Fruit fly (Drosophila melanogaster): ENCODE data around the gene cyst.

cyst gene

dm6 chr2L:19489997-19490461, 18.5 kb downstream of the cyst start, which contains the start of the genes CG10194 and CG18094 (continued):
- no peak for TF ChIP-seq CG11504 (tag; optimal IDR thresholded peaks at IDR 0.05)
- no peak for TF ChIP-seq CG10366 (GFP tag; IDR thresholded peaks at IDR 0.05)
- TF ChIP-seq CG30020 (tag; optimal IDR thresholded peaks at IDR 0.05), result no peak
- no peak for TF ChIP-seq lbe (GFP tag; optimal IDR thresholded peaks at IDR 0.05)
- TF ChIP-seq CG3407 (GFP tag; optimal IDR thresholded peaks at IDR 0.05), result no peak
- no peak for TF ChIP-seq Hr39 (optimal IDR thresholded peaks at IDR 0.05)
- no peak for TF ChIP-seq pb (GFP tag; optimal IDR thresholded peaks at IDR 0.05)
- TF ChIP-seq cad (GFP tag; optimal IDR thresholded peaks at IDR 0.05), result no peak
- TF ChIP-seq Dp (GFP tag; optimal IDR thresholded peaks at IDR 0.05), result peak; percentile 44
- peak; percentile 71 for TF ChIP-seq Med (GFP tag)
- no peak for TF ChIP-seq fd3F (GFP tag; optimal IDR thresholded peaks at IDR 0.05)
- no peak for TF ChIP-seq CG5245 (GFP tag; optimal IDR thresholded peaks at IDR 0.05)
- TF ChIP-seq CG8924 (tag; optimal IDR thresholded peaks at IDR 0.05), result peak; percentile 18
- no peak for TF ChIP-seq eyg (GFP tag; optimal IDR thresholded peaks at IDR 0.05)
- no peak for TF ChIP-seq hb (GFP tag; IDR thresholded peaks at IDR 0.05; ENCODE audit: partially characterized antibody)
- TF ChIP-seq dpn (GFP tag; optimal IDR thresholded peaks at IDR 0.05), result peak in 1 of 2 experiments; percentile 47
- peak; percentile 17 for TF ChIP-seq Bteb2 (GFP tag; optimal IDR thresholded peaks at IDR 0.05)
- TF ChIP-seq Elba2 (GFP tag; optimal IDR thresholded peaks at IDR 0.05), result no peak
- no peak for TF ChIP-seq fu2 (GFP tag; optimal IDR thresholded peaks at IDR 0.05)
- peak; percentile 57 for TF ChIP-seq Hr3 (GFP tag; optimal IDR thresholded peaks at IDR 0.05)
- no peak for TF ChIP-seq Deaf1 (tag; optimal IDR thresholded peaks at IDR 0.05)
- TF ChIP-seq ATbp (GFP tag; optimal IDR thresholded peaks at IDR 0.05), result no peak
- no peak for TF ChIP-seq gsb (GFP tag; IDR thresholded peaks at IDR 0.05)
- no peak for TF ChIP-seq pita (GFP tag; optimal IDR thresholded peaks at IDR 0.05)
- TF ChIP-seq zf30C (GFP tag; optimal IDR thresholded peaks at IDR 0.05), result no peak
- TF ChIP-seq H2.0 (GFP tag; IDR thresholded peaks at IDR 0.05), result no peak
- no peak for TF ChIP-seq HLH3B (GFP tag; IDR thresholded peaks at IDR 0.05)
- TF ChIP-seq CG2889 (GFP tag; IDR thresholded peaks at IDR 0.05), result no peak
- TF ChIP-seq chif (GFP tag; optimal IDR thresholded peaks at IDR 0.05), result no peak
- no peak for TF ChIP-seq gce (GFP tag; IDR thresholded peaks at IDR 0.05)
- no peak for TF ChIP-seq GATAe (GFP tag; conservative IDR thresholded peaks at IDR 0.05)
- TF ChIP-seq pho (GFP tag; optimal IDR thresholded peaks at IDR 0.05), result no peak
- TF ChIP-seq CG1602 (GFP tag; optimal IDR thresholded peaks at IDR 0.05), result peak; percentile 39
- TF ChIP-seq Nf-YC (tag; optimal IDR thresholded peaks at IDR 0.05), result no peak
- TF ChIP-seq Lpt (GFP tag; optimal IDR thresholded peaks at IDR 0.05), result no peak
- no peak for TF ChIP-seq CG43689 (GFP tag; IDR thresholded peaks at IDR 0.05)
- TF ChIP-seq crol (GFP tag; IDR thresholded peaks at IDR 0.05), result no peak
- peak; percentile 72 for TF ChIP-seq zen2 (GFP tag; IDR thresholded peaks at IDR 0.05; ENCODE audit: partially characterized antibody)
- TF ChIP-seq CG31441 (GFP tag; IDR thresholded peaks at IDR 0.05), result no peak
- TF ChIP-seq Chrac-16 (GFP tag; optimal IDR thresholded peaks at IDR 0.05), result peak; percentile 36
- TF ChIP-seq ems (GFP tag; optimal IDR thresholded peaks at IDR 0.05), result no peak
- TF ChIP-seq CG18619 (GFP tag; optimal IDR thresholded peaks at IDR 0.05), result no peak
- peak; percentile 30; the same call in 1 of the 2 replicates for TF ChIP-seq Xrp1 (GFP tag; IDR thresholded peaks at IDR 0.05)
- peak; percentile 8 for TF ChIP-seq CG7745 (tag; optimal IDR thresholded peaks at IDR 0.05)
- no peak for TF ChIP-seq Stat92E (GFP tag; optimal IDR thresholded peaks at IDR 0.05)
- 0 out of 2 replicates have a peak, but pooled peaks have one; percentile 23 for TF ChIP-seq al (GFP tag; IDR thresholded peaks at IDR 0.05)
- TF ChIP-seq MTF-1 (GFP tag; optimal IDR thresholded peaks at IDR 0.05; ENCODE audit: borderline replicate concordance), result no peak
- no peak for TF ChIP-seq CHES-1-like (GFP tag; optimal IDR thresholded peaks at IDR 0.05)
- TF ChIP-seq sr (GFP tag; IDR thresholded peaks at IDR 0.05), result no peak
- TF ChIP-seq Atf6 (GFP tag; IDR thresholded peaks at IDR 0.05), result 0 out of 2 replicates have a peak, but pooled peaks have one; percentile 33
- no peak for TF ChIP-seq CG31388 (GFP tag; optimal IDR thresholded peaks at IDR 0.05)
- TF ChIP-seq cas (GFP tag; IDR thresholded peaks at IDR 0.05), result no peak
